Worm (Caenorhabditis elegans): Measurements from ENCODE around the gene miga-1.

DNA sequence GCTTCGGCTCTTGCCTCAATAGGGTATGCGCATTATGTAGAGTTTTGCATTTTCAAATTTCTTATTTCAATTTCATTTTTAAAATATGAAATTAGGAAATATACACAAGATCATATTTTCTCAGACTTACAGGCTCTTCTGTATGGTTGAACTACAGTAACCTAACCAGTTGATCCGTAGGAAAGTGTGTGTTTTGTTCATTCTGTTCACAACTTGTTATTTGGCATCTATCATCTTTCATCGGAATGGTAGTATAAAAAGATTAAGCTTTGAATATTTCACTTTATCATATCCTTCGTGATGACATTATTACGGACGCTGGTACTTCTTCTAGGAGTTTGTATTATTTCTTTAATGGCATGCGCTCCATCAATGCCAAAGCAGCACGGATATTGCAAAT lies 5.3 kb upstream of the miga-1 start, which contains the start of gene K01D12.10:
- TF ChIP-seq ama-1 (optimal IDR thresholded peaks at IDR 0.05) (no peak), skn-1 (tag; optimal IDR thresholded peaks at IDR 0.05) (no peak)

All from whole organism, L1 larva.